Fruit fly (Drosophila melanogaster): Measurements from ENCODE around the gene tnc.

Gene tnc

dm6 chr3R:24962470-24962869 is 21.7 kb upstream of the tnc start (continued):
- TF ChIP-seq PHDP (tag; optimal IDR thresholded peaks at IDR 0.05) (no peak), CG16863 (GFP tag; optimal IDR thresholded peaks at IDR 0.05) (peak; percentile 54), pnt (GFP tag; optimal IDR thresholded peaks at IDR 0.05) (peak; percentile 48), Pdp1 (GFP tag; optimal IDR thresholded peaks at IDR 0.05) (peak in 1 of 2 experiments; percentile 65), CG15073 (GFP tag; optimal IDR thresholded peaks at IDR 0.05) (no peak), Ravus (GFP tag; IDR thresholded peaks at IDR 0.05) (no peak; the same call in 1 of the 2 replicates), sc (optimal IDR thresholded peaks at IDR 0.05) (no peak), sc (GFP tag; optimal IDR thresholded peaks at IDR 0.05) (peak; percentile 17), Myb (GFP tag; optimal IDR thresholded peaks at IDR 0.05) (peak; percentile 29), sisA (GFP tag; IDR thresholded peaks at IDR 0.05) (peak; percentile 75), CG7987 (GFP tag; optimal IDR thresholded peaks at IDR 0.05) (no peak), CG1529 (GFP tag; optimal IDR thresholded peaks at IDR 0.05) (peak; percentile 2), dpn (GFP tag; optimal IDR thresholded peaks at IDR 0.05) (peak; percentile 66 to 72), CG32767 (GFP tag; IDR thresholded peaks at IDR 0.05) (peak; percentile 46; the same call in 1 of the 2 replicates), cad (GFP tag; optimal IDR thresholded peaks at IDR 0.05) (no peak), E2f2 (GFP tag; IDR thresholded peaks at IDR 0.05) (peak; percentile 40; the same call in 1 of the 2 replicates), CG18011 (GFP tag; optimal IDR thresholded peaks at IDR 0.05) (no peak), CG4707 (GFP tag; optimal IDR thresholded peaks at IDR 0.05) (peak; percentile 20), cwo (GFP tag; optimal IDR thresholded peaks at IDR 0.05) (peak; percentile 64), grau (tag; optimal IDR thresholded peaks at IDR 0.05) (no peak), HmgZ (tag; optimal IDR thresholded peaks at IDR 0.05) (no peak), Ptx1 (GFP tag; IDR thresholded peaks at IDR 0.05) (peak; percentile 81), CG15011 (GFP tag; optimal IDR thresholded peaks at IDR 0.05) (no peak), CG1024 (GFP tag; IDR thresholded peaks at IDR 0.05) (0 out of 2 replicates have a peak, but pooled peaks have one; percentile 35), yki (optimal IDR thresholded peaks at IDR 0.05) (no peak), Dip2 (GFP tag; IDR thresholded peaks at IDR 0.05) (no peak), sug (tag; optimal IDR thresholded peaks at IDR 0.05) (no peak), CG10654 (GFP tag; optimal IDR thresholded peaks at IDR 0.05) (peak; percentile 51), CG9876 (GFP tag; optimal IDR thresholded peaks at IDR 0.05) (no peak), CTCF (GFP tag; optimal IDR thresholded peaks at IDR 0.05) (no peak), Bdp1 (GFP tag; optimal IDR thresholded peaks at IDR 0.05) (peak; percentile 11), Sry-β (GFP tag; optimal IDR thresholded peaks at IDR 0.05) (no peak), CG7357 (GFP tag; IDR thresholded peaks at IDR 0.05) (peak; percentile 55; the same call in 2 of the 3 replicates), caup (GFP tag; optimal IDR thresholded peaks at IDR 0.05; ENCODE audit: severe bottlenecking) (peak; percentile 55), corto (GFP tag; optimal IDR thresholded peaks at IDR 0.05) (no peak), tna (GFP tag; IDR thresholded peaks at IDR 0.05; ENCODE audit: partially characterized antibody) (no peak), Meics (GFP tag; optimal IDR thresholded peaks at IDR 0.05) (peak; percentile 74), Blimp-1 (GFP tag; optimal IDR thresholded peaks at IDR 0.05) (peak; percentile 40), gem (tag; optimal IDR thresholded peaks at IDR 0.05) (peak; percentile 81), CG12219 (GFP tag; optimal IDR thresholded peaks at IDR 0.05) (peak; percentile 47), ind (GFP tag; optimal IDR thresholded peaks at IDR 0.05) (peak; percentile 80), CG10979 (tag; optimal IDR thresholded peaks at IDR 0.05) (peak; percentile 40), Nf-YB (GFP tag; optimal IDR thresholded peaks at IDR 0.05) (no peak), psq (GFP tag; optimal IDR thresholded peaks at IDR 0.05) (no peak), ro (GFP tag; IDR thresholded peaks at IDR 0.05) (no peak), CG7786 (GFP tag; optimal IDR thresholded peaks at IDR 0.05) (peak; percentile 43), slbo (GFP tag; IDR thresholded peaks at IDR 0.05) (peak; percentile 75), kni (GFP tag; optimal IDR thresholded peaks at IDR 0.05) (no peak), TFAM (GFP tag; optimal IDR thresholded peaks at IDR 0.05) (no peak), D19A (tag; optimal IDR thresholded peaks at IDR 0.05) (peak; percentile 28), twi (tag; optimal IDR thresholded peaks at IDR 0.05) (no peak), eve (GFP tag; optimal IDR thresholded peaks at IDR 0.05) (peak in 1 of 2 experiments; percentile 55)
